Fruit fly (Drosophila melanogaster) whole organism, embryonic: ENCODE data around the gene Ids.
A peak's percentile ranks its signal among the peaks of the same experiment; 100 is the strongest.

Experiments used
- Asciz ChIP-seq: fragments of 200-800 bp; sonication (Bioruptor generic); optimal IDR thresholded peaks from 2 replicates; lab custom pipeline; 2017; ENCODE audit warnings: missing biosample characterization, mild to moderate bottlenecking, missing genetic modification characterization, missing genetic modification reagents
- Awh ChIP-seq: fragments of 200-800 bp; sonication (Bioruptor generic); IDR thresholded peaks from 2 replicates; pipeline ENCODE4, ENCODE4 v1.3.6; 2022; ENCODE audit warnings: missing biosample characterization, missing genetic modification characterization
- B-H2 ChIP-seq: fragments of 200-800 bp; sonication (Bioruptor generic); optimal IDR thresholded peaks from 2 replicates; lab custom pipeline; 2018; ENCODE audit warnings: missing biosample characterization, mild to moderate bottlenecking, missing genetic modification characterization
- CG11560 ChIP-seq: fragments of 200-800 bp; sonication (Bioruptor generic); IDR thresholded peaks from 3 replicates; pipeline ENCODE4 v1.3.6; 2022; ENCODE audit warnings: missing biosample characterization, missing genetic modification characterization
- CG12155 ChIP-seq: fragments of 200-800 bp; sonication (Bioruptor generic); optimal IDR thresholded peaks from 3 replicates; lab custom pipeline; 2016; ENCODE audit warnings: missing biosample characterization, missing genetic modification characterization
- CG12942 ChIP-seq: fragments of 200-800 bp; sonication (Bioruptor generic); optimal IDR thresholded peaks from 3 replicates; lab custom pipeline; 2016; ENCODE audit warnings: missing biosample characterization, missing genetic modification characterization
- CG15269 ChIP-seq: fragments of 200-800 bp; sonication (Bioruptor generic); optimal IDR thresholded peaks from 2 replicates; lab custom pipeline; 2018; ENCODE audit warnings: missing biosample characterization, mild to moderate bottlenecking, missing genetic modification characterization, moderate library complexity
- CG1603 ChIP-seq: fragments of 200-800 bp; sonication (Bioruptor generic); optimal IDR thresholded peaks from 2 replicates; lab custom pipeline; 2019; ENCODE audit warnings: missing biosample characterization, mild to moderate bottlenecking, missing genetic modification characterization, moderate library complexity
- CG3065 ChIP-seq: fragments of 200-800 bp; sonication (Bioruptor generic); optimal IDR thresholded peaks from 2 replicates; lab custom pipeline; 2016; ENCODE audit warnings: missing biosample characterization, missing genetic modification characterization
- CG3163 ChIP-seq: fragments of 200-800 bp; sonication (Bioruptor generic); optimal IDR thresholded peaks from 3 replicates; lab custom pipeline; 2016; ENCODE audit warnings: missing biosample characterization, missing genetic modification characterization
- CG3726 ChIP-seq: fragments of 200-800 bp; sonication (Bioruptor generic); IDR thresholded peaks from 3 replicates; pipeline ENCODE4, ENCODE4 v1.3.6; 2022; ENCODE audit warnings: missing biosample characterization, missing genetic modification characterization
- CG4707 ChIP-seq: fragments of 200-800 bp; sonication (Bioruptor generic); optimal IDR thresholded peaks from 2 replicates; lab custom pipeline; 2018; ENCODE audit warnings: missing biosample characterization, mild to moderate bottlenecking, missing genetic modification characterization, moderate library complexity
- CG6654 ChIP-seq: fragments of 200-800 bp; sonication (Bioruptor generic); optimal IDR thresholded peaks from 2 replicates; lab custom pipeline; 2017; ENCODE audit warnings: missing biosample characterization, mild to moderate bottlenecking, missing genetic modification characterization
- CG6765 ChIP-seq: fragments of 200-800 bp; sonication (Bioruptor generic); optimal IDR thresholded peaks from 3 replicates; lab custom pipeline; 2017; ENCODE audit warnings: missing biosample characterization, mild to moderate bottlenecking, missing genetic modification characterization
- CG7556 ChIP-seq: fragments of 200-800 bp; sonication (Bioruptor generic); optimal IDR thresholded peaks from 2 replicates; lab custom pipeline; 2017; ENCODE audit warnings: missing biosample characterization, mild to moderate bottlenecking, missing genetic modification characterization
- CG7786 ChIP-seq: fragments of 200-800 bp; sonication (Bioruptor generic); optimal IDR thresholded peaks from 2 replicates; lab custom pipeline; 2016; ENCODE audit warnings: missing biosample characterization, missing genetic modification characterization
- CG8924 ChIP-seq: fragments of 200-800 bp; optimal IDR thresholded peaks from 3 replicates; lab custom pipeline; 2019; ENCODE audit warnings: missing biosample characterization, mild to moderate bottlenecking, missing genetic modification characterization, moderate library complexity
- CG9932 ChIP-seq: fragments of 200-800 bp; sonication (Bioruptor generic); IDR thresholded peaks from 2 replicates; pipeline ENCODE4 v1.3.6; 2022; ENCODE audit warnings: missing biosample characterization, missing genetic modification characterization
- CkIIα-i1 ChIP-seq: fragments of 200-800 bp; sonication (Bioruptor generic); IDR thresholded peaks from 2 replicates; pipeline ENCODE4 v1.3.6; 2022; ENCODE audit warnings: missing biosample characterization, missing genetic modification characterization
- Dfd ChIP-seq, 2 experiments: fragments of >200 bp; optimal IDR thresholded peaks; 2 replicates each; lab custom pipeline; 2017; ENCODE audit warnings: missing biosample characterization in 2 of 2, missing genetic modification characterization in 2 of 2
- Hand ChIP-seq: fragments of 200-800 bp; sonication (Bioruptor generic); optimal IDR thresholded peaks from 2 replicates; lab custom pipeline; 2017; ENCODE audit warnings: mild to moderate bottlenecking, missing biosample characterization, missing genetic modification reagents, missing genetic modification characterization
- Hr78 ChIP-seq, 2 experiments: fragments of 200-800 bp in 1 of 2; fragments of >200 bp in 1 of 2; sonication (Bioruptor generic) in 1 of 2; optimal IDR thresholded peaks; 2 replicates each; lab custom pipeline; 2017 to 2019; ENCODE audit warnings: missing biosample characterization in 2 of 2, missing genetic modification characterization in 2 of 2, mild to moderate bottlenecking in 1 of 2, moderate library complexity in 1 of 2
- Med ChIP-seq: fragments of 200-800 bp; sonication (Bioruptor generic); peaks from one replicate; lab custom pipeline; 2016; ENCODE audit warnings: missing biosample characterization, missing genetic modification characterization, mild to moderate bottlenecking, inconsistent platforms, moderate library complexity
- NC2β ChIP-seq: fragments of 200-800 bp; sonication (Bioruptor generic); optimal IDR thresholded peaks from 2 replicates; lab custom pipeline; 2016; ENCODE audit warnings: missing biosample characterization, missing genetic modification characterization
- Rfx ChIP-seq: fragments of 200-800 bp; sonication (Bioruptor generic); IDR thresholded peaks from 2 replicates; pipeline ENCODE4 v1.3.6; 2022; ENCODE audit warnings: missing biosample characterization, missing genetic modification characterization
- Sry-δ ChIP-seq: fragments of 200-800 bp; sonication (Bioruptor generic); optimal IDR thresholded peaks from 2 replicates; lab custom pipeline; 2016; ENCODE audit warnings: missing biosample characterization, missing genetic modification characterization
- Xbp1 ChIP-seq: fragments of 200-800 bp; sonication (Bioruptor generic); optimal IDR thresholded peaks from 3 replicates; lab custom pipeline; 2016; ENCODE audit warnings: missing biosample characterization, mild to moderate bottlenecking, missing genetic modification characterization
- Xrp1 ChIP-seq: fragments of 200-800 bp; sonication (Bioruptor generic); IDR thresholded peaks from 2 replicates; pipeline ENCODE4 v1.3.6; 2022; ENCODE audit warnings: missing biosample characterization, missing genetic modification characterization
- ab ChIP-seq: fragments of 200-800 bp; sonication (Bioruptor generic); optimal IDR thresholded peaks from 2 replicates; lab custom pipeline; 2016; ENCODE audit warnings: missing biosample characterization, missing genetic modification characterization
- abd-A ChIP-seq: fragments of 200-800 bp; sonication (Bioruptor generic); optimal IDR thresholded peaks from 3 replicates; lab custom pipeline; 2019; ENCODE audit warnings: missing biosample characterization, mild to moderate bottlenecking, missing genetic modification characterization, moderate library complexity
- bsh ChIP-seq, 2 experiments: fragments of 200-800 bp; sonication (Bioruptor generic); optimal IDR thresholded peaks; 2 replicates each; lab custom pipeline; 2017 to 2018; ENCODE audit warnings: mild to moderate bottlenecking in 2 of 2, missing biosample characterization in 2 of 2, missing genetic modification characterization in 2 of 2, moderate library complexity in 1 of 2
- fd96Cb ChIP-seq: fragments of 200-800 bp; sonication (Bioruptor generic); optimal IDR thresholded peaks from 2 replicates; lab custom pipeline; 2018; ENCODE audit warnings: missing biosample characterization, mild to moderate bottlenecking, missing genetic modification characterization, moderate library complexity
- gcm ChIP-seq: fragments of 200-800 bp; sonication (Bioruptor generic); optimal IDR thresholded peaks from 2 replicates; lab custom pipeline; 2019; ENCODE audit warnings: missing biosample characterization, mild to moderate bottlenecking, missing genetic modification characterization, moderate library complexity
- grn ChIP-seq: fragments of 200-800 bp; sonication (Bioruptor generic); optimal IDR thresholded peaks from 3 replicates; lab custom pipeline; 2017; ENCODE audit warnings: missing biosample characterization, missing genetic modification characterization
- inv ChIP-seq: fragments of 200-800 bp; sonication (Bioruptor generic); IDR thresholded peaks from 2 replicates; pipeline ENCODE4 v1.3.6; 2022; ENCODE audit warnings: missing biosample characterization, missing genetic modification characterization; ENCODE audit not compliant: partially characterized antibody
- kni ChIP-seq: fragments of 200-800 bp; sonication (Bioruptor generic); optimal IDR thresholded peaks from 3 replicates; lab custom pipeline; 2017; ENCODE audit warnings: mild to moderate bottlenecking, missing biosample characterization, missing genetic modification reagents, missing genetic modification characterization
- lab ChIP-seq: fragments of 200-800 bp; sonication (Bioruptor generic); optimal IDR thresholded peaks from 3 replicates; lab custom pipeline; 2017; ENCODE audit warnings: missing biosample characterization, missing genetic modification characterization, mild to moderate bottlenecking, moderate library complexity, missing genetic modification reagents
- nerfin-2 ChIP-seq: fragments of 200-800 bp; sonication (Bioruptor generic); IDR thresholded peaks from 2 replicates; pipeline ENCODE4 v1.3.6; 2022; ENCODE audit warnings: missing biosample characterization, missing genetic modification characterization; ENCODE audit not compliant: partially characterized antibody
- run ChIP-seq: fragments of 200-800 bp; sonication (Bioruptor generic); optimal IDR thresholded peaks from 3 replicates; lab custom pipeline; 2018; ENCODE audit warnings: missing biosample characterization, mild to moderate bottlenecking, missing genetic modification characterization
- salm ChIP-seq: fragments of 200-800 bp; sonication (Bioruptor generic); optimal IDR thresholded peaks from 2 replicates; lab custom pipeline; 2018; ENCODE audit warnings: missing biosample characterization, mild to moderate bottlenecking, missing genetic modification characterization
- sima ChIP-seq: fragments of 200-800 bp; sonication (Bioruptor generic); optimal IDR thresholded peaks from 2 replicates; lab custom pipeline; 2016; ENCODE audit warnings: missing biosample characterization, missing genetic modification characterization
- sisA ChIP-seq: fragments of 200-800 bp; sonication (Bioruptor generic); IDR thresholded peaks from 2 replicates; pipeline ENCODE4 v1.3.6; 2022; ENCODE audit warnings: missing biosample characterization, missing genetic modification characterization
- slp2 ChIP-seq: fragments of 200-800 bp; sonication (Bioruptor generic); optimal IDR thresholded peaks from 2 replicates; lab custom pipeline; 2016; ENCODE audit warnings: missing biosample characterization, missing genetic modification characterization
- stc ChIP-seq: fragments of 200-800 bp; sonication (Bioruptor generic); IDR thresholded peaks from 2 replicates; pipeline ENCODE4 v1.3.6; 2022; ENCODE audit warnings: missing biosample characterization, missing genetic modification characterization
- tio ChIP-seq: fragments of 200-800 bp; sonication (Bioruptor generic); optimal IDR thresholded peaks from 2 replicates; lab custom pipeline; 2017; ENCODE audit warnings: missing biosample characterization, missing genetic modification characterization, inconsistent platforms
- trem ChIP-seq: fragments of 200-800 bp; optimal IDR thresholded peaks from 3 replicates; lab custom pipeline; 2019; ENCODE audit warnings: missing biosample characterization, mild to moderate bottlenecking, missing genetic modification characterization, moderate library complexity
- unpg ChIP-seq: fragments of 200-800 bp; sonication (Bioruptor generic); optimal IDR thresholded peaks from 3 replicates; lab custom pipeline; 2018; ENCODE audit warnings: missing biosample characterization, mild to moderate bottlenecking, missing genetic modification characterization, moderate library complexity
- z ChIP-seq: fragments of 200-800 bp; sonication (Bioruptor generic); IDR thresholded peaks from 3 replicates; pipeline ENCODE4 v1.3.6; 2022; ENCODE audit warnings: missing biosample characterization, missing genetic modification characterization
- zf30C ChIP-seq: fragments of 200-800 bp; sonication (Bioruptor generic); optimal IDR thresholded peaks from 3 replicates; lab custom pipeline; 2018; ENCODE audit warnings: missing biosample characterization, mild to moderate bottlenecking, missing genetic modification characterization
- zfh1 ChIP-seq: fragments of 200-800 bp; sonication (Bioruptor generic); IDR thresholded peaks from 3 replicates; pipeline ENCODE4 v1.3.6; 2022; ENCODE audit warnings: missing biosample characterization, missing genetic modification characterization

The Ids gene

dm6 chr3L:3382489-3382879 lies 4.4 kb downstream of the Ids start (continued):
- TF ChIP-seq nerfin-2 (GFP tag; lab: Robert Waterston, UW) (no peak), CG8924 (tag; lab: Kevin White, UChicago) (peak; percentile 89), salm (peak; percentile 80), sima (GFP tag; lab: Kevin White, UChicago) (peak; percentile 66), grn (peak; percentile 11), tio (peak; percentile 74), CG3726 (GFP tag; lab: Robert Waterston, UW) (peak; percentile 79), slp2 (GFP tag; lab: Kevin White, UChicago) (peak; percentile 61), zfh1 (GFP tag; lab: Robert Waterston, UW) (peak; percentile 91), kni (GFP tag; lab: Kevin White, UChicago) (peak; percentile 35), z (GFP tag; lab: Robert Waterston, UW) (peak; percentile 46; the same call in 1 of the 3 replicates), CG1603 (tag; lab: Kevin White, UChicago) (peak; percentile 89), sisA (peak; percentile 81), Med (peak; percentile 97), CG3065 (GFP tag; lab: Kevin White, UChicago) (peak; percentile 69), CG6765 (peak; percentile 74), Xrp1 (GFP tag; lab: Robert Waterston, UW) (peak; percentile 92), CG3163 (GFP tag; lab: Kevin White, UChicago) (peak; percentile 17), Hand (peak; percentile 69), lab (GFP tag; lab: Kevin White, UChicago) (peak; percentile 92), Rfx (GFP tag; lab: Robert Waterston, UW) (peak; percentile 92), Xbp1 (peak; percentile 85), CG12942 (GFP tag; lab: Kevin White, UChicago) (peak; percentile 71), CG7556 (GFP tag; lab: Kevin White, UChicago) (peak; percentile 87), stc (GFP tag; lab: Robert Waterston, UW) (peak; percentile 79), bsh (GFP tag; optimal IDR thresholded peaks at IDR 0.05; lab: Kevin White, UChicago) (peak; percentile 20 to 90), CG9932 (GFP tag; lab: Robert Waterston, UW) (peak; percentile 90), fd96Cb (peak; percentile 84), unpg (GFP tag; lab: Kevin White, UChicago) (peak; percentile 91), CG12155 (GFP tag; lab: Kevin White, UChicago) (peak; percentile 83), Hr78 (GFP tag; optimal IDR thresholded peaks at IDR 0.05; lab: Kevin White, UChicago) (peak in 1 of 2 experiments; percentile 55), ab (GFP tag; lab: Kevin White, UChicago) (no peak), inv (GFP tag; lab: Robert Waterston, UW) (no peak), Sry-δ (GFP tag; lab: Kevin White, UChicago) (peak; percentile 31), CkIIα-i1 (GFP tag; lab: Robert Waterston, UW) (peak; percentile 30; the same call in 1 of the 2 replicates), gcm (GFP tag; lab: Kevin White, UChicago) (peak; percentile 87), run (tag; lab: Kevin White, UChicago) (peak; percentile 78), CG15269 (tag; lab: Kevin White, UChicago) (peak; percentile 89), NC2β (GFP tag; lab: Kevin White, UChicago) (peak; percentile 74), B-H2 (peak; percentile 34), Dfd (GFP tag; optimal IDR thresholded peaks at IDR 0.05; lab: Kevin White, UChicago) (no peak), CG6654 (GFP tag; lab: Kevin White, UChicago) (peak; percentile 62), zf30C (peak; percentile 79), CG11560 (tag; lab: Robert Waterston, UW) (peak; percentile 39; the same call in 1 of the 3 replicates), CG7786 (GFP tag; lab: Kevin White, UChicago) (peak; percentile 51), abd-A (tag; lab: Kevin White, UChicago) (no peak), CG4707 (peak; percentile 63), Asciz (GFP tag; lab: Kevin White, UChicago) (peak; percentile 74), Awh (GFP tag; lab: Robert Waterston, UW) (peak; percentile 70; the same call in 1 of the 2 replicates), trem (tag; lab: Kevin White, UChicago) (peak; percentile 73)
